Worm (Caenorhabditis elegans) whole organism, young adult: ENCODE results near the gene str-249.

Experiments used
- B0019.2 ChIP-seq: fragments of 200-800 bp; sonication (Bioruptor generic); conservative IDR thresholded peaks from 2 replicates; pipeline ENCODE4 v1.3.6; 2022; ENCODE audit warnings: missing genetic modification reagents, missing genetic modification characterization, missing compliant biosample characterization
- C06A6.2 ChIP-seq: fragments of 200-800 bp; sonication (Bioruptor generic); conservative IDR thresholded peaks from 2 replicates; pipeline ENCODE4 v1.3.6; 2022; ENCODE audit warnings: missing genetic modification characterization, missing compliant biosample characterization
- C17E4.6 ChIP-seq: fragments of 200-800 bp; sonication (Bioruptor generic); IDR thresholded peaks from 2 replicates; pipeline ENCODE4 v1.3.6; 2022; ENCODE audit warnings: missing genetic modification reagents, missing genetic modification characterization, missing compliant biosample characterization
- D2030.7 ChIP-seq: fragments of 200-800 bp; sonication (Bioruptor generic); IDR thresholded peaks from 2 replicates; pipeline ENCODE4 v1.3.6; 2022; ENCODE audit warnings: missing genetic modification reagents, missing genetic modification characterization, missing compliant biosample characterization
- F22D6.2 ChIP-seq: sonication (generic microtip); optimal IDR thresholded peaks from 2 replicates; lab custom pipeline; 2016; ENCODE audit warnings: mild to moderate bottlenecking, missing genetic modification characterization, missing compliant biosample characterization
- T26A5.8 ChIP-seq: sonication (generic microtip); optimal IDR thresholded peaks from 2 replicates; lab custom pipeline; 2016; ENCODE audit warnings: missing genetic modification characterization, missing compliant biosample characterization
- Y67H2A.10 ChIP-seq: fragments of 200-800 bp; sonication (Bioruptor generic); conservative IDR thresholded peaks from 2 replicates; pipeline ENCODE4 v1.3.6; 2022; ENCODE audit warnings: missing genetic modification reagents, missing genetic modification characterization, missing compliant biosample characterization
- Y95B8A.8 ChIP-seq: fragments of 200-800 bp; sonication (Bioruptor generic); IDR thresholded peaks from 2 replicates; pipeline ENCODE4 v1.3.6; 2022; ENCODE audit warnings: missing genetic modification reagents, missing genetic modification characterization, missing compliant biosample characterization
- ama-1 ChIP-seq, 3 experiments: fragments of 150-350 bp in 1 of 3; sonication (generic microtip) in 2 of 3; optimal IDR thresholded peaks; 2 replicates each; lab custom pipeline; 2014 to 2018; ENCODE audit warnings: missing biosample characterization in 2 of 3, missing genetic modification characterization in 2 of 3, missing genetic modification reagents in 2 of 3
- atf-7 ChIP-seq: sonication (generic microtip); optimal IDR thresholded peaks from 2 replicates; lab custom pipeline; 2017; ENCODE audit warnings: mild to moderate bottlenecking, missing genetic modification characterization, missing compliant biosample characterization
- bed-1 ChIP-seq: fragments of 200-800 bp; sonication (Bioruptor generic); IDR thresholded peaks from 2 replicates; pipeline ENCODE4 v1.3.6; 2022; ENCODE audit warnings: missing genetic modification reagents, missing genetic modification characterization, missing compliant biosample characterization
- ccch-3 ChIP-seq: fragments of 200-800 bp; sonication (Bioruptor generic); optimal IDR thresholded peaks from 2 replicates; lab custom pipeline; 2018; ENCODE audit warnings: mild to moderate bottlenecking, missing genetic modification characterization, missing compliant biosample characterization
- efl-1 ChIP-seq: fragments of 150-350 bp; optimal IDR thresholded peaks from 2 replicates; lab custom pipeline; 2014; ENCODE audit warnings: missing biosample characterization, missing genetic modification reagents, missing genetic modification characterization
- hmg-1.2 ChIP-seq: fragments of 200-800 bp; sonication (Bioruptor generic); IDR thresholded peaks from 2 replicates; pipeline ENCODE4 v1.3.6; 2022; ENCODE audit warnings: missing genetic modification reagents, missing genetic modification characterization, missing compliant biosample characterization
- lag-1 ChIP-seq: fragments of 200-800 bp; sonication (Bioruptor generic); IDR thresholded peaks from 2 replicates; pipeline ENCODE4 v1.3.6; 2022; ENCODE audit warnings: missing genetic modification reagents, missing genetic modification characterization, missing compliant biosample characterization
- lin-26 ChIP-seq: fragments of 200-800 bp; sonication (Bioruptor generic); IDR thresholded peaks from 2 replicates; pipeline ENCODE4 v1.3.6; 2022; ENCODE audit warnings: missing genetic modification reagents, missing genetic modification characterization, missing compliant biosample characterization
- lin-40 ChIP-seq: sonication (generic microtip); optimal IDR thresholded peaks from 2 replicates; lab custom pipeline; 2016; ENCODE audit warnings: missing genetic modification characterization, mild to moderate bottlenecking, missing compliant biosample characterization, missing genotype, missing genetic modification reagents
- lsy-27 ChIP-seq: sonication (generic microtip); optimal IDR thresholded peaks from 2 replicates; lab custom pipeline; 2017; ENCODE audit warnings: missing genetic modification characterization, mild to moderate bottlenecking, missing compliant biosample characterization, antibody characterized with exemption, missing genotype, borderline replicate concordance; ENCODE audit not compliant: insufficient read depth
- madf-6 ChIP-seq: fragments of 200-800 bp; sonication (Bioruptor generic); IDR thresholded peaks from 2 replicates; pipeline ENCODE4 v1.3.6; 2022; ENCODE audit warnings: missing genetic modification reagents, missing genetic modification characterization, missing compliant biosample characterization
- mcd-1 ChIP-seq: fragments of 200-800 bp; sonication (Bioruptor generic); IDR thresholded peaks from 2 replicates; pipeline ENCODE4 v1.3.6; 2022; ENCODE audit warnings: missing genetic modification reagents, missing genetic modification characterization, missing compliant biosample characterization
- nfya-2 ChIP-seq: fragments of 200-800 bp; sonication (Bioruptor generic); IDR thresholded peaks from 2 replicates; pipeline ENCODE4 v1.3.6; 2022; ENCODE audit warnings: missing genetic modification reagents, missing genetic modification characterization, missing compliant biosample characterization
- nfyb-1 ChIP-seq: fragments of 200-800 bp; sonication (Bioruptor generic); IDR thresholded peaks from 2 replicates; pipeline ENCODE4 v1.3.6; 2022; ENCODE audit warnings: missing genetic modification reagents, missing genetic modification characterization, missing compliant biosample characterization
- nhr-120 ChIP-seq: fragments of 200-800 bp; sonication (Bioruptor generic); IDR thresholded peaks from 2 replicates; pipeline ENCODE4 v1.3.6; 2022; ENCODE audit warnings: missing genetic modification characterization, missing compliant biosample characterization
- nhr-179 ChIP-seq: sonication (generic microtip); optimal IDR thresholded peaks from 2 replicates; lab custom pipeline; 2016; ENCODE audit warnings: mild to moderate bottlenecking, missing genetic modification characterization, missing compliant biosample characterization
- nhr-27 ChIP-seq: fragments of 200-800 bp; sonication (Bioruptor generic); optimal IDR thresholded peaks from 2 replicates; lab custom pipeline; 2018; ENCODE audit warnings: mild to moderate bottlenecking, missing genetic modification characterization, moderate library complexity, missing compliant biosample characterization
- pha-4 ChIP-seq: fragments of 150-350 bp; sonication (generic microtip); optimal IDR thresholded peaks from 2 replicates; lab custom pipeline; 2014; ENCODE audit warnings: missing biosample characterization, missing genetic modification reagents, missing genetic modification characterization
- rcor-1 ChIP-seq: fragments of 200-800 bp; sonication (Bioruptor generic); IDR thresholded peaks from 2 replicates; pipeline ENCODE4 v1.3.6; 2022; ENCODE audit warnings: missing genetic modification reagents, missing genetic modification characterization, missing compliant biosample characterization
- rpc-1 ChIP-seq, 2 experiments: fragments of 150-350 bp in 1 of 2; sonication (generic microtip) in 1 of 2; optimal IDR thresholded peaks; 2 replicates each; lab custom pipeline; 2014 to 2018; ENCODE audit warnings: missing biosample characterization in 1 of 2, missing genetic modification characterization in 1 of 2, missing genetic modification reagents in 1 of 2, missing genotype in 1 of 2
- sea-2 ChIP-seq: fragments of 200-800 bp; sonication (Bioruptor generic); IDR thresholded peaks from 2 replicates; pipeline ENCODE4 v1.3.6; 2022; ENCODE audit warnings: missing genetic modification characterization, missing compliant biosample characterization
- tbx-9 ChIP-seq: sonication (generic microtip); optimal IDR thresholded peaks from 2 replicates; lab custom pipeline; 2016; ENCODE audit warnings: borderline replicate concordance, missing genetic modification characterization, inconsistent platforms, missing compliant biosample characterization
- unc-62 ChIP-seq: fragments of 150-350 bp; optimal IDR thresholded peaks from 2 replicates; lab custom pipeline; 2014; ENCODE audit warnings: missing biosample characterization, missing genetic modification reagents, missing genetic modification characterization
- zfh-2 ChIP-seq: fragments of 200-800 bp; sonication (Bioruptor generic); conservative IDR thresholded peaks from 2 replicates; pipeline ENCODE4 v1.3.6; 2022; ENCODE audit warnings: missing genetic modification reagents, missing genetic modification characterization, missing compliant biosample characterization

str-249 gene

ce11 chrIV:7156356-7156755, 30.3 kb downstream of the str-249 start, which contains the start of gene maph-9:
maph-9 (plus strand) TSS chrIV:7156628.
- TF ChIP-seq nhr-179 (tag; lab: Kevin White, UChicago) (no peak), Y67H2A.10 (GFP tag; lab: Robert Waterston, UW) (no peak), sea-2 (GFP tag; lab: Robert Waterston, UW) (no peak), lin-26 (GFP tag; lab: Robert Waterston, UW) (no peak), rpc-1 (optimal IDR thresholded peaks at IDR 0.05; lab: Kevin White, UChicago) (no peak), rpc-1 (tag; optimal IDR thresholded peaks at IDR 0.05; lab: Kevin White, UChicago) (no peak), unc-62 (no peak), zfh-2 (GFP tag; lab: Robert Waterston, UW) (no peak), hmg-1.2 (GFP tag; lab: Robert Waterston, UW) (no peak), nfyb-1 (GFP tag; lab: Robert Waterston, UW) (no peak), Y95B8A.8 (GFP tag; lab: Robert Waterston, UW) (no peak)

ce11 chrIV:7154356-7154755, 32.3 kb downstream of the str-249 start, which contains the start of gene C34D4.2:
C34D4.2 (plus strand) TSS chrIV:7154656.
- no peak for TF ChIP-seq B0019.2 (GFP tag; lab: Robert Waterston, UW)
- TF ChIP-seq lin-40: no peak
- no peak for TF ChIP-seq pha-4
- no peak for TF ChIP-seq bed-1 (GFP tag; lab: Robert Waterston, UW)
- no peak for TF ChIP-seq mcd-1 (GFP tag; lab: Robert Waterston, UW)

ce11 chrIV:7153362-7153761, 33.3 kb downstream of the str-249 start, which contains the start of gene C34D4.3:
C34D4.3 (plus strand) TSS chrIV:7153662.
- no peak for TF ChIP-seq C06A6.2 (GFP tag; lab: Robert Waterston, UW)
- TF ChIP-seq tbx-9 (tag; lab: Kevin White, UChicago): no peak
- no peak for TF ChIP-seq F22D6.2 (tag; lab: Kevin White, UChicago)
- no peak for TF ChIP-seq rcor-1 (GFP tag; lab: Robert Waterston, UW)
- no peak for TF ChIP-seq ama-1 (optimal IDR thresholded peaks at IDR 0.05; lab: Kevin White, UChicago)
- no peak for TF ChIP-seq ama-1 (GFP tag; optimal IDR thresholded peaks at IDR 0.05; lab: Kevin White, UChicago)
- TF ChIP-seq nfya-2: no peak
- no peak for TF ChIP-seq nfyb-1 (GFP tag; lab: Robert Waterston, UW)
- no peak for TF ChIP-seq lag-1 (GFP tag; lab: Robert Waterston, UW)
- no peak for TF ChIP-seq efl-1

ce11 chrIV:7152409-7152808, 34.2 kb downstream of the str-249 start, which contains the start of gene col-113:
col-113 (minus strand) TSS chrIV:7152509.
- TF ChIP-seq madf-6: no peak
- TF ChIP-seq lsy-27 (tag; lab: Kevin White, UChicago): no peak
- no peak for TF ChIP-seq T26A5.8 (tag; lab: Kevin White, UChicago)
- no peak for TF ChIP-seq C17E4.6 (GFP tag; lab: Robert Waterston, UW)
- TF ChIP-seq D2030.7: no peak
- no peak for TF ChIP-seq nhr-120 (GFP tag; lab: Robert Waterston, UW)
- no peak for TF ChIP-seq C06A6.2 (GFP tag; lab: Robert Waterston, UW)
- TF ChIP-seq atf-7 (tag; lab: Kevin White, UChicago): no peak
- TF ChIP-seq nhr-27: no peak
- TF ChIP-seq Y67H2A.10 (GFP tag; lab: Robert Waterston, UW): no peak
- no peak for TF ChIP-seq ccch-3 (GFP tag; lab: Kevin White, UChicago)
